Fruit fly (Drosophila melanogaster) whole organism, embryonic: ENCODE measurements around the gene Mtp.

Experiments used
- Abd-B ChIP-seq: fragments of 200-800 bp; sonication (Bioruptor generic); optimal IDR thresholded peaks from 2 replicates; lab custom pipeline; 2018; ENCODE audit warnings: missing biosample characterization, mild to moderate bottlenecking, missing genetic modification characterization, moderate library complexity
- Asciz ChIP-seq: fragments of 200-800 bp; sonication (Bioruptor generic); optimal IDR thresholded peaks from 2 replicates; lab custom pipeline; 2017; ENCODE audit warnings: missing biosample characterization, mild to moderate bottlenecking, missing genetic modification characterization, missing genetic modification reagents
- CG10366 ChIP-seq: fragments of 200-800 bp; sonication (Bioruptor generic); IDR thresholded peaks from 2 replicates; pipeline ENCODE4 v1.3.6; 2022; ENCODE audit warnings: missing biosample characterization, missing genetic modification characterization
- CG10654 ChIP-seq: fragments of 200-800 bp; sonication (Bioruptor generic); optimal IDR thresholded peaks from 2 replicates; lab custom pipeline; 2016; ENCODE audit warnings: missing biosample characterization, missing genetic modification characterization
- CG10959 ChIP-seq: fragments of 200-800 bp; sonication (Bioruptor generic); IDR thresholded peaks from 2 replicates; pipeline ENCODE4 v1.3.6; 2022; ENCODE audit warnings: missing biosample characterization, missing genetic modification characterization
- CG11695 ChIP-seq: fragments of 200-800 bp; sonication (Bioruptor generic); IDR thresholded peaks from 3 replicates; pipeline ENCODE4 v1.3.6; 2022; ENCODE audit warnings: missing biosample characterization, missing genetic modification characterization
- CG11723 ChIP-seq: fragments of 200-800 bp; sonication (Bioruptor generic); optimal IDR thresholded peaks from 2 replicates; lab custom pipeline; 2017; ENCODE audit warnings: missing biosample characterization, mild to moderate bottlenecking, missing genetic modification characterization
- CG14014 ChIP-seq: fragments of 200-800 bp; sonication (Bioruptor generic); IDR thresholded peaks from 2 replicates; pipeline ENCODE4 v1.3.6; 2022; ENCODE audit warnings: missing biosample characterization, missing genetic modification characterization
- CG14860 ChIP-seq: fragments of 200-800 bp; sonication (Bioruptor generic); IDR thresholded peaks from 3 replicates; pipeline ENCODE4 v1.3.6; 2022; ENCODE audit warnings: missing biosample characterization, missing genetic modification characterization; ENCODE audit not compliant: partially characterized antibody
- CG17328 ChIP-seq: fragments of 200-800 bp; sonication (Bioruptor generic); IDR thresholded peaks from 2 replicates; pipeline ENCODE4 v1.3.6; 2022; ENCODE audit warnings: missing biosample characterization, missing genetic modification characterization
- CG17829 ChIP-seq: fragments of 200-800 bp; optimal IDR thresholded peaks from 2 replicates; lab custom pipeline; 2019; ENCODE audit warnings: missing biosample characterization, mild to moderate bottlenecking, missing genetic modification characterization, moderate library complexity
- CG30020 ChIP-seq: fragments of 200-800 bp; optimal IDR thresholded peaks from 2 replicates; lab custom pipeline; 2019; ENCODE audit warnings: missing biosample characterization, mild to moderate bottlenecking, missing genetic modification characterization, moderate library complexity
- CG30403 ChIP-seq: fragments of 200-800 bp; sonication (Bioruptor generic); optimal IDR thresholded peaks from 3 replicates; lab custom pipeline; 2016; ENCODE audit warnings: missing biosample characterization, missing genetic modification characterization
- CG31441 ChIP-seq: fragments of 200-800 bp; sonication (Bioruptor generic); IDR thresholded peaks from 2 replicates; pipeline ENCODE4 v1.3.6; 2022; ENCODE audit warnings: missing biosample characterization, missing genetic modification characterization
- CG3838 ChIP-seq: fragments of 200-800 bp; sonication (Bioruptor generic); optimal IDR thresholded peaks from 3 replicates; lab custom pipeline; 2016; ENCODE audit warnings: missing biosample characterization, missing genetic modification characterization
- CG4360 ChIP-seq: fragments of 200-800 bp; sonication (Bioruptor generic); IDR thresholded peaks from 2 replicates; pipeline ENCODE4 v1.3.6; 2022; ENCODE audit warnings: missing biosample characterization, missing genetic modification characterization
- CG4820 ChIP-seq: fragments of 200-800 bp; sonication (Bioruptor generic); optimal IDR thresholded peaks from 3 replicates; lab custom pipeline; 2016; ENCODE audit warnings: missing biosample characterization, missing genetic modification characterization
- CG4854 ChIP-seq: fragments of 200-800 bp; sonication (Bioruptor generic); optimal IDR thresholded peaks from 2 replicates; lab custom pipeline; 2016; ENCODE audit warnings: missing biosample characterization, missing genetic modification characterization, inconsistent platforms
- CG6254 ChIP-seq: fragments of 200-800 bp; sonication (Bioruptor generic); optimal IDR thresholded peaks from 3 replicates; lab custom pipeline; 2017; ENCODE audit warnings: mild to moderate bottlenecking, missing biosample characterization, missing genetic modification reagents, missing genetic modification characterization
- CG6654 ChIP-seq: fragments of 200-800 bp; sonication (Bioruptor generic); optimal IDR thresholded peaks from 2 replicates; lab custom pipeline; 2017; ENCODE audit warnings: missing biosample characterization, mild to moderate bottlenecking, missing genetic modification characterization
- CG7745 ChIP-seq: fragments of 200-800 bp; sonication (Bioruptor generic); optimal IDR thresholded peaks from 2 replicates; lab custom pipeline; 2018; ENCODE audit warnings: missing biosample characterization, mild to moderate bottlenecking, missing genetic modification characterization, moderate library complexity
- CG8281 ChIP-seq: fragments of 200-800 bp; sonication (Bioruptor generic); optimal IDR thresholded peaks from 2 replicates; lab custom pipeline; 2018; ENCODE audit warnings: missing biosample characterization, mild to moderate bottlenecking, missing genetic modification characterization, moderate library complexity
- CG8359 ChIP-seq: fragments of 200-800 bp; sonication (Bioruptor generic); optimal IDR thresholded peaks from 2 replicates; lab custom pipeline; 2017; ENCODE audit warnings: missing biosample characterization, mild to moderate bottlenecking, missing genetic modification characterization, borderline replicate concordance
- CG8388 ChIP-seq: fragments of 200-800 bp; sonication (Bioruptor generic); optimal IDR thresholded peaks from 2 replicates; lab custom pipeline; 2019; ENCODE audit warnings: missing biosample characterization, mild to moderate bottlenecking, missing genetic modification characterization, moderate library complexity
- CG9727 ChIP-seq: fragments of 200-800 bp; sonication (Bioruptor generic); optimal IDR thresholded peaks from 3 replicates; lab custom pipeline; 2017; ENCODE audit warnings: missing biosample characterization, mild to moderate bottlenecking, missing genetic modification characterization
- CTCF ChIP-seq: fragments of 200-800 bp; sonication (Bioruptor generic); optimal IDR thresholded peaks from 2 replicates; lab custom pipeline; 2017; ENCODE audit warnings: missing biosample characterization, mild to moderate bottlenecking, missing genetic modification characterization, moderate library complexity
- D ChIP-seq, 2 experiments: fragments of 200-800 bp in 1 of 2; fragments of >200 bp in 1 of 2; sonication (Bioruptor generic) in 1 of 2; optimal IDR thresholded peaks; 2 replicates in 1 of 2; 3 replicates in 1 of 2; lab custom pipeline; 2017; ENCODE audit warnings: mild to moderate bottlenecking in 1 of 2, missing biosample characterization in 1 of 2, missing genetic modification characterization in 1 of 2, missing genetic modification reagents in 1 of 2
- D19A ChIP-seq: fragments of 200-800 bp; optimal IDR thresholded peaks from 3 replicates; lab custom pipeline; 2019; ENCODE audit warnings: missing biosample characterization, mild to moderate bottlenecking, missing genetic modification characterization, moderate library complexity
- Dek ChIP-seq: fragments of 200-800 bp; sonication (Bioruptor generic); optimal IDR thresholded peaks from 3 replicates; lab custom pipeline; 2019; ENCODE audit warnings: missing biosample characterization, mild to moderate bottlenecking, missing genetic modification characterization, moderate library complexity
- E2f2 ChIP-seq: fragments of 200-800 bp; sonication (Bioruptor generic); IDR thresholded peaks from 2 replicates; pipeline ENCODE4 v1.3.6; 2022; ENCODE audit warnings: missing biosample characterization, missing genetic modification characterization
- GATAe ChIP-seq: fragments of 200-800 bp; sonication (Bioruptor generic); conservative IDR thresholded peaks from 2 replicates; pipeline ENCODE4 v1.3.6; 2022; ENCODE audit warnings: missing biosample characterization, missing genetic modification characterization
- MBD-R2 ChIP-seq: fragments of 200-800 bp; sonication (Bioruptor generic); IDR thresholded peaks from 2 replicates; pipeline ENCODE4 v1.3.6; 2022; ENCODE audit warnings: missing biosample characterization, missing genetic modification characterization
- Max ChIP-seq: fragments of 200-800 bp; sonication (Bioruptor generic); optimal IDR thresholded peaks from 2 replicates; lab custom pipeline; 2016; ENCODE audit warnings: missing biosample characterization, mild to moderate bottlenecking, missing genetic modification characterization
- NfI ChIP-seq: fragments of 200-800 bp; sonication (Bioruptor generic); optimal IDR thresholded peaks from 3 replicates; lab custom pipeline; 2018; ENCODE audit warnings: missing biosample characterization, mild to moderate bottlenecking, missing genetic modification characterization, moderate library complexity
- Sox100B ChIP-seq: fragments of 200-800 bp; sonication (Bioruptor generic); optimal IDR thresholded peaks from 3 replicates; lab custom pipeline; 2018; ENCODE audit warnings: missing biosample characterization, mild to moderate bottlenecking, missing genetic modification characterization
- Ssrp ChIP-seq: fragments of 200-800 bp; sonication (Bioruptor generic); optimal IDR thresholded peaks from 2 replicates; lab custom pipeline; 2018; ENCODE audit warnings: missing biosample characterization, mild to moderate bottlenecking, missing genetic modification characterization, moderate library complexity
- Xbp1 ChIP-seq: fragments of 200-800 bp; sonication (Bioruptor generic); optimal IDR thresholded peaks from 3 replicates; lab custom pipeline; 2016; ENCODE audit warnings: missing biosample characterization, mild to moderate bottlenecking, missing genetic modification characterization
- abd-A ChIP-seq: fragments of 200-800 bp; sonication (Bioruptor generic); optimal IDR thresholded peaks from 3 replicates; lab custom pipeline; 2019; ENCODE audit warnings: missing biosample characterization, mild to moderate bottlenecking, missing genetic modification characterization, moderate library complexity
- cas ChIP-seq: fragments of 200-800 bp; sonication (Bioruptor generic); IDR thresholded peaks from 2 replicates; pipeline ENCODE4 v1.3.6; 2022; ENCODE audit warnings: missing biosample characterization, missing genetic modification characterization
- eve ChIP-seq, 2 experiments: fragments of >200 bp; optimal IDR thresholded peaks; 2 replicates each; lab custom pipeline; 2017; ENCODE audit warnings: missing biosample characterization in 2 of 2, missing genetic modification characterization in 2 of 2
- fd96Cb ChIP-seq: fragments of 200-800 bp; sonication (Bioruptor generic); optimal IDR thresholded peaks from 2 replicates; lab custom pipeline; 2018; ENCODE audit warnings: missing biosample characterization, mild to moderate bottlenecking, missing genetic modification characterization, moderate library complexity
- ind ChIP-seq: fragments of 200-800 bp; sonication (Bioruptor generic); optimal IDR thresholded peaks from 3 replicates; lab custom pipeline; 2016; ENCODE audit warnings: missing biosample characterization, missing genetic modification characterization
- jing ChIP-seq: fragments of 200-800 bp; sonication (Bioruptor generic); optimal IDR thresholded peaks from 2 replicates; lab custom pipeline; 2018; ENCODE audit warnings: missing biosample characterization, mild to moderate bottlenecking, missing genetic modification characterization
- lab ChIP-seq: fragments of 200-800 bp; sonication (Bioruptor generic); optimal IDR thresholded peaks from 3 replicates; lab custom pipeline; 2017; ENCODE audit warnings: missing biosample characterization, missing genetic modification characterization, mild to moderate bottlenecking, moderate library complexity, missing genetic modification reagents
- lilli ChIP-seq: fragments of 200-800 bp; sonication (Bioruptor generic); optimal IDR thresholded peaks from 3 replicates; lab custom pipeline; 2016; ENCODE audit warnings: missing biosample characterization, missing genetic modification characterization
- otp ChIP-seq: fragments of 200-800 bp; sonication (Bioruptor generic); IDR thresholded peaks from 3 replicates; pipeline ENCODE4, ENCODE4 v1.3.6; 2022; ENCODE audit warnings: missing biosample characterization, missing genetic modification characterization
- pfk ChIP-seq: fragments of 200-800 bp; sonication (Bioruptor generic); optimal IDR thresholded peaks from 2 replicates; lab custom pipeline; 2018; ENCODE audit warnings: missing biosample characterization, mild to moderate bottlenecking, missing genetic modification characterization, moderate library complexity
- phol ChIP-seq: fragments of 200-800 bp; sonication (Bioruptor generic); optimal IDR thresholded peaks from 3 replicates; lab custom pipeline; 2018; ENCODE audit warnings: missing biosample characterization, mild to moderate bottlenecking, missing genetic modification characterization, moderate library complexity
- run ChIP-seq: fragments of 200-800 bp; sonication (Bioruptor generic); optimal IDR thresholded peaks from 3 replicates; lab custom pipeline; 2018; ENCODE audit warnings: missing biosample characterization, mild to moderate bottlenecking, missing genetic modification characterization
- tio ChIP-seq: fragments of 200-800 bp; sonication (Bioruptor generic); optimal IDR thresholded peaks from 2 replicates; lab custom pipeline; 2017; ENCODE audit warnings: missing biosample characterization, missing genetic modification characterization, inconsistent platforms
- vvl ChIP-seq: fragments of 200-800 bp; sonication (Bioruptor generic); IDR thresholded peaks from 2 replicates; pipeline ENCODE4 v1.3.6; 2022; ENCODE audit warnings: missing biosample characterization, missing genetic modification characterization

Gene Mtp

dm6 chr2L:20936420-20936819 lies 13.7 kb upstream of the Mtp start (continued):
- TF ChIP-seq CG17829 (tag; lab: Kevin White, UChicago): peak; percentile 4
- TF ChIP-seq CG30020 (tag; lab: Kevin White, UChicago): no peak
- no peak for TF ChIP-seq CG10654
- peak; percentile 13 for TF ChIP-seq Ssrp (tag; lab: Kevin White, UChicago)
- TF ChIP-seq CG11695 (GFP tag; lab: Robert Waterston, UW): no peak
- no peak for TF ChIP-seq E2f2 (GFP tag; lab: Robert Waterston, UW)
- no peak for TF ChIP-seq vvl (GFP tag; lab: Robert Waterston, UW)
- no peak for TF ChIP-seq CG6654
- TF ChIP-seq CG31441 (GFP tag; lab: Robert Waterston, UW): peak; percentile 55
- peak; percentile 44 for TF ChIP-seq phol
- no peak for TF ChIP-seq Max (GFP tag; lab: Kevin White, UChicago)
- TF ChIP-seq jing (GFP tag; lab: Kevin White, UChicago): no peak
- no peak for TF ChIP-seq CG7745 (tag; lab: Kevin White, UChicago)
- TF ChIP-seq CG10366 (GFP tag; lab: Robert Waterston, UW): no peak
- no peak for TF ChIP-seq otp
- TF ChIP-seq CG14014: no peak
- TF ChIP-seq CG6254 (GFP tag; lab: Kevin White, UChicago): peak; percentile 52
- peak; percentile 13 for TF ChIP-seq CG4820 (GFP tag; lab: Kevin White, UChicago)
- TF ChIP-seq NfI (GFP tag; lab: Kevin White, UChicago): no peak
- no peak for TF ChIP-seq abd-A (tag; lab: Kevin White, UChicago)
- no peak for TF ChIP-seq CG14860 (GFP tag; lab: Robert Waterston, UW)
- no peak for TF ChIP-seq D (optimal IDR thresholded peaks at IDR 0.05; lab: Kevin White, UChicago)
- TF ChIP-seq D (GFP tag; optimal IDR thresholded peaks at IDR 0.05; lab: Kevin White, UChicago): peak; percentile 47
- no peak for TF ChIP-seq CG10959
- TF ChIP-seq tio (GFP tag; lab: Kevin White, UChicago): peak; percentile 40
- TF ChIP-seq run: no peak
- TF ChIP-seq fd96Cb: peak; percentile 33
- TF ChIP-seq Abd-B (GFP tag; lab: Kevin White, UChicago): peak; percentile 22
- TF ChIP-seq GATAe (GFP tag; lab: Robert Waterston, UW): 0 out of 2 replicates have a peak, but pooled peaks have one; percentile 6
- TF ChIP-seq CG4854: no peak
- peak; percentile 9 for TF ChIP-seq CG30403 (GFP tag; lab: Kevin White, UChicago)
- TF ChIP-seq pfk (GFP tag; lab: Kevin White, UChicago): no peak
- no peak for TF ChIP-seq lab (GFP tag; lab: Kevin White, UChicago)
- TF ChIP-seq eve (GFP tag; optimal IDR thresholded peaks at IDR 0.05; lab: Kevin White, UChicago): no peak
- no peak for TF ChIP-seq Dek (tag; lab: Kevin White, UChicago)
- TF ChIP-seq CG3838 (GFP tag; lab: Kevin White, UChicago): no peak
- TF ChIP-seq CG4360 (GFP tag; lab: Robert Waterston, UW): no peak
- TF ChIP-seq CG8388: peak; percentile 36
- no peak for TF ChIP-seq CG17328 (GFP tag; lab: Robert Waterston, UW)
- no peak for TF ChIP-seq ind
- TF ChIP-seq D19A (tag; lab: Kevin White, UChicago): peak; percentile 7
- no peak for TF ChIP-seq CG8281 (tag; lab: Kevin White, UChicago)
- no peak for TF ChIP-seq CTCF (GFP tag; lab: Kevin White, UChicago)
- no peak for TF ChIP-seq CG8359 (GFP tag; lab: Kevin White, UChicago)
- peak; percentile 28 for TF ChIP-seq CG9727 (GFP tag; lab: Kevin White, UChicago)
- no peak for TF ChIP-seq cas (GFP tag; lab: Robert Waterston, UW)
- TF ChIP-seq Sox100B: peak; percentile 31
- TF ChIP-seq Asciz: no peak
- TF ChIP-seq MBD-R2: no peak
- TF ChIP-seq Xbp1 (GFP tag; lab: Kevin White, UChicago): peak; percentile 20
- TF ChIP-seq CG11723 (GFP tag; lab: Kevin White, UChicago): no peak
- TF ChIP-seq lilli (GFP tag; lab: Kevin White, UChicago): no peak
